Fruit fly (Drosophila melanogaster): Measurements from ENCODE around the gene CG9399.
A peak's percentile ranks its signal among the peaks of the same experiment; 100 is the strongest.

Gene CG9399

dm6 chr3R:9618331-9618730 lies 44.3 kb upstream of the CG9399 start (continued):
- TF ChIP-seq Sry-β (GFP tag; optimal IDR thresholded peaks at IDR 0.05) (no peak), Optix (GFP tag; IDR thresholded peaks at IDR 0.05) (peak; percentile 89), sna (GFP tag; IDR thresholded peaks at IDR 0.05; ENCODE audit: partially characterized antibody) (no peak), E2f1 (GFP tag; IDR thresholded peaks at IDR 0.05) (peak; percentile 69), CG32767 (GFP tag; IDR thresholded peaks at IDR 0.05) (peak; percentile 76), CG2129 (GFP tag; IDR thresholded peaks at IDR 0.05; ENCODE audit: partially characterized antibody) (no peak), CG10462 (GFP tag; optimal IDR thresholded peaks at IDR 0.05) (peak; percentile 23), B-H2 (GFP tag; optimal IDR thresholded peaks at IDR 0.05) (no peak), CG7271 (tag; optimal IDR thresholded peaks at IDR 0.05) (no peak), Sry-δ (GFP tag; optimal IDR thresholded peaks at IDR 0.05) (peak; percentile 27), Mad (GFP tag; optimal IDR thresholded peaks at IDR 0.05) (peak; percentile 46), MBD-R2 (GFP tag; IDR thresholded peaks at IDR 0.05) (0 out of 2 replicates have a peak, but pooled peaks have one; percentile 21), CG15073 (GFP tag; optimal IDR thresholded peaks at IDR 0.05) (peak; percentile 6), crp (GFP tag; optimal IDR thresholded peaks at IDR 0.05) (peak in 1 of 2 experiments; percentile 1), NfI (GFP tag; optimal IDR thresholded peaks at IDR 0.05) (peak; percentile 69), CG11456 (GFP tag; IDR thresholded peaks at IDR 0.05) (peak; percentile 79; the same call in 2 of the 3 replicates), CG3163 (GFP tag; optimal IDR thresholded peaks at IDR 0.05) (no peak), dpn (GFP tag; optimal IDR thresholded peaks at IDR 0.05) (peak; percentile 67 to 76), CG12155 (GFP tag; optimal IDR thresholded peaks at IDR 0.05) (peak; percentile 43), pfk (GFP tag; optimal IDR thresholded peaks at IDR 0.05) (no peak), CG18764 (GFP tag; optimal IDR thresholded peaks at IDR 0.05) (peak; percentile 66), CG8944 (GFP tag; optimal IDR thresholded peaks at IDR 0.05) (peak; percentile 44), bowl (GFP tag; IDR thresholded peaks at IDR 0.05) (peak; percentile 65), ap (GFP tag; IDR thresholded peaks at IDR 0.05) (peak; percentile 71), nmo (GFP tag; optimal IDR thresholded peaks at IDR 0.05) (peak; percentile 81), oc (tag; optimal IDR thresholded peaks at IDR 0.05) (peak; percentile 67), CG9876 (GFP tag; optimal IDR thresholded peaks at IDR 0.05) (peak; percentile 52), ssp (GFP tag; IDR thresholded peaks at IDR 0.05) (peak; percentile 60; the same call in 1 of the 2 replicates), jigr1 (GFP tag; IDR thresholded peaks at IDR 0.05) (peak; percentile 49; the same call in 1 of the 3 replicates), GATAe (GFP tag; conservative IDR thresholded peaks at IDR 0.05) (peak; percentile 23; the same call in 1 of the 2 replicates), CG18262 (tag; optimal IDR thresholded peaks at IDR 0.05) (peak; percentile 45), gro (GFP tag; optimal IDR thresholded peaks at IDR 0.05) (no peak), CG42726 (GFP tag; IDR thresholded peaks at IDR 0.05; ENCODE audit: partially characterized antibody) (no peak), luna (GFP tag; optimal IDR thresholded peaks at IDR 0.05) (no peak), CG6175 (GFP tag; IDR thresholded peaks at IDR 0.05) (0 out of 3 replicates have a peak, but pooled peaks have one; percentile 61), sug (tag; optimal IDR thresholded peaks at IDR 0.05) (no peak), CTCF (GFP tag; optimal IDR thresholded peaks at IDR 0.05) (peak; percentile 22), Ets65A (GFP tag) (peak; percentile 95), fd96Cb (tag; optimal IDR thresholded peaks at IDR 0.05) (peak; percentile 79), hth (optimal IDR thresholded peaks at IDR 0.05) (no peak), CG2199 (GFP tag; IDR thresholded peaks at IDR 0.05) (0 out of 3 replicates have a peak, but pooled peaks have one; percentile 42), ro (GFP tag; IDR thresholded peaks at IDR 0.05) (peak; percentile 74), CG3726 (GFP tag; IDR thresholded peaks at IDR 0.05) (peak; percentile 82), PHDP (tag; optimal IDR thresholded peaks at IDR 0.05) (peak; percentile 70), CG7928 (GFP tag; optimal IDR thresholded peaks at IDR 0.05) (no peak), gce (GFP tag; IDR thresholded peaks at IDR 0.05) (0 out of 3 replicates have a peak, but pooled peaks have one; percentile 63), chif (GFP tag; optimal IDR thresholded peaks at IDR 0.05) (peak; percentile 76 to 85), CG12942 (GFP tag; optimal IDR thresholded peaks at IDR 0.05) (peak; percentile 51), Hsf (GFP tag; optimal IDR thresholded peaks at IDR 0.05) (peak; percentile 72), ci (GFP tag; IDR thresholded peaks at IDR 0.05) (peak; percentile 93), Dp (GFP tag; optimal IDR thresholded peaks at IDR 0.05) (no peak), schlank (tag; optimal IDR thresholded peaks at IDR 0.05) (peak; percentile 2)

All from whole organism, embryonic.